Fruit fly (Drosophila melanogaster) whole organism, wandering third instar larva: ENCODE measurements around the gene CG17597.

Experiments used
- Abd-B ChIP-seq: fragments of >200 bp; optimal IDR thresholded peaks from 2 replicates; lab custom pipeline; 2017; ENCODE audit warnings: missing biosample characterization, missing genetic modification characterization
- CG32264 ChIP-seq: fragments of 200-800 bp; sonication (Bioruptor generic); optimal IDR thresholded peaks from 2 replicates; lab custom pipeline; 2016; ENCODE audit warnings: missing biosample characterization, missing genetic modification characterization
- HLH106 ChIP-seq: fragments of 200-800 bp; optimal IDR thresholded peaks from 3 replicates; lab custom pipeline; 2019; ENCODE audit warnings: missing biosample characterization, mild to moderate bottlenecking, missing genetic modification characterization, moderate library complexity
- Mio ChIP-seq: sonication (Bioruptor generic); optimal IDR thresholded peaks from 2 replicates; lab custom pipeline; 2016; ENCODE audit warnings: missing biosample characterization, missing genetic modification characterization
- foxo ChIP-seq, 2 experiments: fragments of 200-800 bp; sonication (Bioruptor generic); optimal IDR thresholded peaks; 2 replicates in 1 of 2; 3 replicates in 1 of 2; lab custom pipeline; 2016 to 2017; ENCODE audit warnings: missing biosample characterization in 2 of 2, missing genetic modification characterization in 2 of 2
- rgr ChIP-seq: fragments of 200-800 bp; sonication (Bioruptor generic); optimal IDR thresholded peaks from 3 replicates; lab custom pipeline; 2016; ENCODE audit warnings: missing biosample characterization, mild to moderate bottlenecking, missing genetic modification characterization
- woc ChIP-seq: sonication (Bioruptor generic); optimal IDR thresholded peaks from 2 replicates; lab custom pipeline; 2016; ENCODE audit warnings: missing biosample characterization, mild to moderate bottlenecking, missing genetic modification characterization

- TF ChIP-seq foxo (GFP tag; optimal IDR thresholded peaks at IDR 0.05; lab: Kevin White, UChicago) (no peak), woc (GFP tag; lab: Kevin White, UChicago) (no peak), Mio (GFP tag; lab: Kevin White, UChicago) (no peak), rgr (GFP tag; lab: Kevin White, UChicago) (no peak), HLH106 (no peak), CG32264 (GFP tag; lab: Kevin White, UChicago) (no peak), Abd-B (GFP tag; lab: Kevin White, UChicago) (no peak)
Measured at dm6 chr2L:18822805-18823204, 8.1 kb downstream of the CG17597 start.
